Fruit fly (Drosophila melanogaster) whole organism, embryonic: ENCODE data around the gene CG46458.
A peak's percentile ranks its signal among the peaks of the same experiment; 100 is the strongest.

Experiments
- Antp ChIP-seq: fragments of 200-800 bp; sonication (Bioruptor generic); optimal IDR thresholded peaks from 3 replicates; lab custom pipeline; 2016; ENCODE audit warnings: missing biosample characterization, missing genetic modification characterization
- CG10366 ChIP-seq: fragments of 200-800 bp; sonication (Bioruptor generic); IDR thresholded peaks from 2 replicates; pipeline ENCODE4 v1.3.6; 2022; ENCODE audit warnings: missing biosample characterization, missing genetic modification characterization
- CG10431 ChIP-seq: fragments of 200-800 bp; sonication (Bioruptor generic); optimal IDR thresholded peaks from 3 replicates; lab custom pipeline; 2018; ENCODE audit warnings: missing biosample characterization, mild to moderate bottlenecking, missing genetic modification characterization
- CG15479 ChIP-seq: fragments of 200-800 bp; sonication (Bioruptor generic); optimal IDR thresholded peaks from 3 replicates; lab custom pipeline; 2019; ENCODE audit warnings: missing biosample characterization, mild to moderate bottlenecking, missing genetic modification characterization, moderate library complexity
- CG15514 ChIP-seq: fragments of 200-800 bp; sonication (Bioruptor generic); optimal IDR thresholded peaks from 3 replicates; lab custom pipeline; 2017; ENCODE audit warnings: missing biosample characterization, missing genetic modification characterization, mild to moderate bottlenecking, moderate library complexity, missing genetic modification reagents
- CG17829 ChIP-seq: fragments of 200-800 bp; optimal IDR thresholded peaks from 2 replicates; lab custom pipeline; 2019; ENCODE audit warnings: missing biosample characterization, mild to moderate bottlenecking, missing genetic modification characterization, moderate library complexity
- CG2712 ChIP-seq: fragments of 200-800 bp; optimal IDR thresholded peaks from 3 replicates; lab custom pipeline; 2019; ENCODE audit warnings: missing biosample characterization, mild to moderate bottlenecking, missing genetic modification characterization, moderate library complexity
- CG30403 ChIP-seq: fragments of 200-800 bp; sonication (Bioruptor generic); optimal IDR thresholded peaks from 3 replicates; lab custom pipeline; 2016; ENCODE audit warnings: missing biosample characterization, missing genetic modification characterization
- CG31224 ChIP-seq: fragments of 200-800 bp; sonication (Bioruptor generic); IDR thresholded peaks from 2 replicates; pipeline ENCODE4 v1.3.6; 2022; ENCODE audit warnings: missing biosample characterization, missing genetic modification characterization
- CG31365 ChIP-seq: fragments of 200-800 bp; sonication (Bioruptor generic); optimal IDR thresholded peaks from 2 replicates; lab custom pipeline; 2018; ENCODE audit warnings: missing biosample characterization, mild to moderate bottlenecking, missing genetic modification characterization
- CG3726 ChIP-seq: fragments of 200-800 bp; sonication (Bioruptor generic); IDR thresholded peaks from 3 replicates; pipeline ENCODE4, ENCODE4 v1.3.6; 2022; ENCODE audit warnings: missing biosample characterization, missing genetic modification characterization
- CG42726 ChIP-seq: fragments of 200-800 bp; sonication (Bioruptor generic); IDR thresholded peaks from 2 replicates; pipeline ENCODE4 v1.3.6; 2022; ENCODE audit warnings: missing biosample characterization, missing genetic modification characterization; ENCODE audit not compliant: partially characterized antibody
- D ChIP-seq, 2 experiments: fragments of 200-800 bp in 1 of 2; fragments of >200 bp in 1 of 2; sonication (Bioruptor generic) in 1 of 2; optimal IDR thresholded peaks; 2 replicates in 1 of 2; 3 replicates in 1 of 2; lab custom pipeline; 2017; ENCODE audit warnings: mild to moderate bottlenecking in 1 of 2, missing biosample characterization in 1 of 2, missing genetic modification characterization in 1 of 2, missing genetic modification reagents in 1 of 2
- D19B ChIP-seq: fragments of 200-800 bp; sonication (Bioruptor generic); optimal IDR thresholded peaks from 2 replicates; lab custom pipeline; 2017; ENCODE audit warnings: missing biosample characterization, mild to moderate bottlenecking, missing genetic modification characterization
- Fer2 ChIP-seq: fragments of 200-800 bp; sonication (Bioruptor generic); optimal IDR thresholded peaks from 2 replicates; lab custom pipeline; 2018; ENCODE audit warnings: missing biosample characterization, mild to moderate bottlenecking, missing genetic modification characterization, moderate library complexity
- HLH54F ChIP-seq: fragments of 200-800 bp; sonication (Bioruptor generic); optimal IDR thresholded peaks from 3 replicates; lab custom pipeline; 2016; ENCODE audit warnings: missing biosample characterization, missing genetic modification characterization
- Hmr ChIP-seq: fragments of 200-800 bp; sonication (Bioruptor generic); optimal IDR thresholded peaks from 3 replicates; lab custom pipeline; 2017; ENCODE audit warnings: mild to moderate bottlenecking, missing biosample characterization, missing genetic modification reagents, missing genetic modification characterization
- Hr51 ChIP-seq, 2 experiments: fragments of 200-800 bp; sonication (Bioruptor generic); optimal IDR thresholded peaks; 2 replicates in 1 of 2; 3 replicates in 1 of 2; lab custom pipeline; 2016 to 2018; ENCODE audit warnings: missing biosample characterization in 2 of 2, missing genetic modification characterization in 2 of 2, mild to moderate bottlenecking in 1 of 2, moderate library complexity in 1 of 2
- Hsf ChIP-seq: fragments of 200-800 bp; sonication (Bioruptor generic); optimal IDR thresholded peaks from 3 replicates; lab custom pipeline; 2016; ENCODE audit warnings: missing biosample characterization, missing genetic modification characterization
- Mes4 ChIP-seq: fragments of 200-800 bp; sonication (Bioruptor generic); optimal IDR thresholded peaks from 2 replicates; lab custom pipeline; 2016; ENCODE audit warnings: missing biosample characterization, missing genetic modification characterization
- Sox102F ChIP-seq: fragments of 200-800 bp; sonication (Bioruptor generic); optimal IDR thresholded peaks from 2 replicates; lab custom pipeline; 2018; ENCODE audit warnings: missing biosample characterization, mild to moderate bottlenecking, missing genetic modification characterization, moderate library complexity
- Sry-δ ChIP-seq: fragments of 200-800 bp; sonication (Bioruptor generic); optimal IDR thresholded peaks from 2 replicates; lab custom pipeline; 2016; ENCODE audit warnings: missing biosample characterization, missing genetic modification characterization
- Ssrp ChIP-seq: fragments of 200-800 bp; sonication (Bioruptor generic); optimal IDR thresholded peaks from 2 replicates; lab custom pipeline; 2018; ENCODE audit warnings: missing biosample characterization, mild to moderate bottlenecking, missing genetic modification characterization, moderate library complexity
- Vsx1 ChIP-seq: fragments of 200-800 bp; sonication (Bioruptor generic); optimal IDR thresholded peaks from 2 replicates; lab custom pipeline; 2017; ENCODE audit warnings: missing biosample characterization, mild to moderate bottlenecking, missing genetic modification characterization, missing genetic modification reagents
- YL-1 ChIP-seq: fragments of 200-800 bp; sonication (Bioruptor generic); optimal IDR thresholded peaks from 3 replicates; lab custom pipeline; 2017; ENCODE audit warnings: missing biosample characterization, mild to moderate bottlenecking, missing genetic modification characterization
- aop ChIP-seq: fragments of 200-800 bp; sonication (Bioruptor generic); IDR thresholded peaks from 2 replicates; pipeline ENCODE4 v1.3.6; 2022; ENCODE audit warnings: missing biosample characterization, missing genetic modification characterization
- ara ChIP-seq: fragments of 200-800 bp; sonication (Bioruptor generic); IDR thresholded peaks from 2 replicates; pipeline ENCODE4 v1.3.6; 2022; ENCODE audit warnings: missing biosample characterization, missing genetic modification characterization
- cato ChIP-seq: fragments of 200-800 bp; sonication (Bioruptor generic); optimal IDR thresholded peaks from 2 replicates; lab custom pipeline; 2016; ENCODE audit warnings: missing biosample characterization, missing genetic modification characterization, borderline replicate concordance
- ewg ChIP-seq: fragments of 200-800 bp; sonication (Bioruptor generic); optimal IDR thresholded peaks from 3 replicates; lab custom pipeline; 2017; ENCODE audit warnings: mild to moderate bottlenecking, missing biosample characterization, missing genetic modification reagents, missing genetic modification characterization
- exex ChIP-seq: fragments of 200-800 bp; sonication (Bioruptor generic); optimal IDR thresholded peaks from 4 replicates; lab custom pipeline; 2018; ENCODE audit warnings: missing biosample characterization, mild to moderate bottlenecking, missing genetic modification characterization, moderate library complexity
- gcm2 ChIP-seq: fragments of 200-800 bp; sonication (Bioruptor generic); optimal IDR thresholded peaks from 2 replicates; lab custom pipeline; 2016; ENCODE audit warnings: missing biosample characterization, missing genetic modification characterization
- grn ChIP-seq: fragments of 200-800 bp; sonication (Bioruptor generic); optimal IDR thresholded peaks from 3 replicates; lab custom pipeline; 2017; ENCODE audit warnings: missing biosample characterization, missing genetic modification characterization
- lov ChIP-seq, 2 experiments: fragments of 200-800 bp in 1 of 2; fragments of >200 bp in 1 of 2; sonication (Bioruptor generic) in 1 of 2; IDR thresholded peaks in 1 of 2; optimal IDR thresholded peaks in 1 of 2; 2 replicates in 1 of 2; 3 replicates in 1 of 2; pipeline versions ENCODE4 v1.3.6 to Lab custom; 2017 to 2022; ENCODE audit warnings: missing biosample characterization in 1 of 2, missing genetic modification characterization in 1 of 2
- mam ChIP-seq: fragments of 200-800 bp; sonication (Bioruptor generic); optimal IDR thresholded peaks from 3 replicates; lab custom pipeline; 2016; ENCODE audit warnings: missing biosample characterization, missing genetic modification characterization
- nerfin-1 ChIP-seq: fragments of 200-800 bp; sonication (Bioruptor generic); optimal IDR thresholded peaks from 3 replicates; lab custom pipeline; 2019; ENCODE audit warnings: missing biosample characterization, mild to moderate bottlenecking, missing genetic modification characterization, moderate library complexity
- schlank ChIP-seq: fragments of 200-800 bp; sonication (Bioruptor generic); optimal IDR thresholded peaks from 2 replicates; lab custom pipeline; 2018; ENCODE audit warnings: missing biosample characterization, mild to moderate bottlenecking, missing genetic modification characterization
- sima ChIP-seq: fragments of 200-800 bp; sonication (Bioruptor generic); optimal IDR thresholded peaks from 2 replicates; lab custom pipeline; 2016; ENCODE audit warnings: missing biosample characterization, missing genetic modification characterization
- stc ChIP-seq: fragments of 200-800 bp; sonication (Bioruptor generic); IDR thresholded peaks from 2 replicates; pipeline ENCODE4 v1.3.6; 2022; ENCODE audit warnings: missing biosample characterization, missing genetic modification characterization
- tio ChIP-seq: fragments of 200-800 bp; sonication (Bioruptor generic); optimal IDR thresholded peaks from 2 replicates; lab custom pipeline; 2017; ENCODE audit warnings: missing biosample characterization, missing genetic modification characterization, inconsistent platforms
- trh ChIP-seq: fragments of 200-800 bp; sonication (Bioruptor generic); optimal IDR thresholded peaks from 2 replicates; lab custom pipeline; 2016; ENCODE audit warnings: missing biosample characterization, missing genetic modification characterization
- wek ChIP-seq: fragments of 200-800 bp; sonication (Bioruptor generic); optimal IDR thresholded peaks from 3 replicates; lab custom pipeline; 2018; ENCODE audit warnings: missing biosample characterization, mild to moderate bottlenecking, missing genetic modification characterization, moderate library complexity
- wor ChIP-seq: fragments of 200-800 bp; sonication (Bioruptor generic); IDR thresholded peaks from 2 replicates; pipeline ENCODE4 v1.3.6; 2022; ENCODE audit warnings: missing biosample characterization, missing genetic modification characterization
- zf30C ChIP-seq: fragments of 200-800 bp; sonication (Bioruptor generic); optimal IDR thresholded peaks from 3 replicates; lab custom pipeline; 2018; ENCODE audit warnings: missing biosample characterization, mild to moderate bottlenecking, missing genetic modification characterization
- zfh2 ChIP-seq: fragments of 200-800 bp; sonication (Bioruptor generic); optimal IDR thresholded peaks from 2 replicates; lab custom pipeline; 2016; ENCODE audit warnings: missing biosample characterization, missing genetic modification characterization

CG46458 gene

dm6 chr3R:6914396-6914795 lies 43.8 kb downstream of the CG46458 start (continued):
- TF ChIP-seq zfh2 (GFP tag; lab: Kevin White, UChicago) (peak; percentile 6), CG30403 (GFP tag; lab: Kevin White, UChicago) (peak; percentile 74), HLH54F (GFP tag; lab: Kevin White, UChicago) (peak; percentile 42), exex (peak; percentile 11), CG31224 (GFP tag; lab: Robert Waterston, UW) (peak; percentile 44; the same call in 1 of the 2 replicates), CG15514 (GFP tag; lab: Kevin White, UChicago) (peak; percentile 50), CG10431 (GFP tag; lab: Kevin White, UChicago) (no peak), CG42726 (GFP tag; lab: Robert Waterston, UW) (no peak), ewg (GFP tag; lab: Kevin White, UChicago) (peak; percentile 9), D19B (GFP tag; lab: Kevin White, UChicago) (peak; percentile 2), Hmr (GFP tag; lab: Kevin White, UChicago) (peak; percentile 62)

dm6 chr3R:6912251-6913215 lies 45.6 kb downstream of the CG46458 start:
- TF ChIP-seq wek (GFP tag; lab: Kevin White, UChicago) (no peak), Mes4 (GFP tag; lab: Kevin White, UChicago) (peak; percentile 67), mam (GFP tag; lab: Kevin White, UChicago) (peak; percentile 65), sima (peak; percentile 7), cato (GFP tag; lab: Kevin White, UChicago) (no peak), Fer2 (tag; lab: Kevin White, UChicago) (peak; percentile 51), CG10366 (GFP tag; lab: Robert Waterston, UW) (peak; percentile 58), Sry-δ (GFP tag; lab: Kevin White, UChicago) (peak; percentile 15), D (optimal IDR thresholded peaks at IDR 0.05; lab: Kevin White, UChicago) (peak; percentile 75), D (GFP tag; optimal IDR thresholded peaks at IDR 0.05; lab: Kevin White, UChicago) (peak; percentile 82), tio (peak; percentile 69), CG3726 (GFP tag; lab: Robert Waterston, UW) (peak; percentile 63; the same call in 2 of the 3 replicates), Sox102F (GFP tag; lab: Kevin White, UChicago) (peak; percentile 85), ara (GFP tag; lab: Robert Waterston, UW) (peak; percentile 42), Hsf (GFP tag; lab: Kevin White, UChicago) (peak; percentile 79), lov (optimal IDR thresholded peaks at IDR 0.05; lab: Kevin White, UChicago) (no peak), lov (GFP tag; IDR thresholded peaks at IDR 0.05; lab: Robert Waterston, UW) (peak; percentile 64; the same call in 1 of the 3 replicates), HLH54F (GFP tag; lab: Kevin White, UChicago) (peak; percentile 68), zf30C (GFP tag; lab: Kevin White, UChicago) (no peak), YL-1 (GFP tag; lab: Kevin White, UChicago) (peak; percentile 25), CG31365 (tag; lab: Kevin White, UChicago) (peak; percentile 80), stc (peak; percentile 49; the same call in 1 of the 2 replicates), Antp (GFP tag; lab: Kevin White, UChicago) (peak; percentile 58), Vsx1 (GFP tag; lab: Kevin White, UChicago) (peak; percentile 82), CG15479 (GFP tag; lab: Kevin White, UChicago) (peak; percentile 93), Hr51 (GFP tag; optimal IDR thresholded peaks at IDR 0.05; lab: Kevin White, UChicago) (peak; percentile 60 to 91), aop (GFP tag; lab: Robert Waterston, UW) (peak; percentile 67; the same call in 1 of the 2 replicates), CG17829 (tag; lab: Kevin White, UChicago) (peak; percentile 86), Ssrp (tag; lab: Kevin White, UChicago) (peak; percentile 85), nerfin-1 (peak; percentile 76), trh (GFP tag; lab: Kevin White, UChicago) (peak; percentile 47), wor (GFP tag; lab: Robert Waterston, UW) (peak; percentile 48; the same call in 1 of the 2 replicates), CG2712 (tag; lab: Kevin White, UChicago) (peak; percentile 93), grn (GFP tag; lab: Kevin White, UChicago) (no peak), schlank (tag; lab: Kevin White, UChicago) (no peak), gcm2 (GFP tag; lab: Kevin White, UChicago) (peak; percentile 56)
